Fruit fly (Drosophila melanogaster): Measurements from ENCODE around the gene Galk.

The Galk gene

dm6 chr3L:9028057-9028456 lies 42.2 kb upstream of the Galk start (continued):
- no peak for TF ChIP-seq Scr (GFP tag; IDR thresholded peaks at IDR 0.05; ENCODE audit: partially characterized antibody)
- TF ChIP-seq Taf1 (GFP tag; IDR thresholded peaks at IDR 0.05) = no peak
- TF ChIP-seq CG33557 (GFP tag; optimal IDR thresholded peaks at IDR 0.05) = peak; percentile 55
- no peak for TF ChIP-seq insv (GFP tag; optimal IDR thresholded peaks at IDR 0.05)
- TF ChIP-seq CG3847 (GFP tag; IDR thresholded peaks at IDR 0.05) = no peak
- TF ChIP-seq Atf-2 (GFP tag; optimal IDR thresholded peaks at IDR 0.05) = peak; percentile 44
- TF ChIP-seq CG4730 (GFP tag; IDR thresholded peaks at IDR 0.05) = no peak
- peak; percentile 72 for TF ChIP-seq CG10959 (GFP tag; IDR thresholded peaks at IDR 0.05)
- TF ChIP-seq CG4707 (GFP tag; optimal IDR thresholded peaks at IDR 0.05) = no peak
- TF ChIP-seq CG32767 (GFP tag; IDR thresholded peaks at IDR 0.05) = no peak
- no peak for TF ChIP-seq nom (GFP tag; optimal IDR thresholded peaks at IDR 0.05)
- TF ChIP-seq rib (GFP tag; IDR thresholded peaks at IDR 0.05) = no peak
- TF ChIP-seq knrl (GFP tag; IDR thresholded peaks at IDR 0.05; ENCODE audit: partially characterized antibody) = no peak
- TF ChIP-seq CG7745 (tag; optimal IDR thresholded peaks at IDR 0.05) = no peak
- TF ChIP-seq Fer1 (GFP tag; optimal IDR thresholded peaks at IDR 0.05) = no peak
- no peak for TF ChIP-seq CG8478 (optimal IDR thresholded peaks at IDR 0.05)
- TF ChIP-seq usp (GFP tag; optimal IDR thresholded peaks at IDR 0.05) = no peak
- TF ChIP-seq CG15073 (GFP tag; optimal IDR thresholded peaks at IDR 0.05) = no peak
- TF ChIP-seq Spps (tag; optimal IDR thresholded peaks at IDR 0.05) = peak; percentile 26
- TF ChIP-seq CG16779 (GFP tag; IDR thresholded peaks at IDR 0.05) = no peak
- peak; percentile 68; the same call in 1 of the 2 replicates for TF ChIP-seq Xrp1 (GFP tag; IDR thresholded peaks at IDR 0.05)
- no peak for TF ChIP-seq mirr (GFP tag; optimal IDR thresholded peaks at IDR 0.05)
- TF ChIP-seq pb (GFP tag; optimal IDR thresholded peaks at IDR 0.05) = no peak
- TF ChIP-seq ERR (GFP tag; optimal IDR thresholded peaks at IDR 0.05) = no peak
- no peak for TF ChIP-seq Hey (tag; optimal IDR thresholded peaks at IDR 0.05)
- no peak for TF ChIP-seq ind (GFP tag; optimal IDR thresholded peaks at IDR 0.05)
- peak; percentile 59 for TF ChIP-seq phol (tag; optimal IDR thresholded peaks at IDR 0.05)
- no peak for TF ChIP-seq Mad (GFP tag; optimal IDR thresholded peaks at IDR 0.05)
- TF ChIP-seq B-H1 (GFP tag; IDR thresholded peaks at IDR 0.05) = no peak
- TF ChIP-seq CG18476 (GFP tag; optimal IDR thresholded peaks at IDR 0.05) = peak; percentile 26
- TF ChIP-seq ac (GFP tag; optimal IDR thresholded peaks at IDR 0.05) = peak; percentile 0
- TF ChIP-seq al (GFP tag; IDR thresholded peaks at IDR 0.05) = no peak
- peak; percentile 28 for TF ChIP-seq Hr3 (GFP tag; optimal IDR thresholded peaks at IDR 0.05)
- TF ChIP-seq h (optimal IDR thresholded peaks at IDR 0.05) = no peak
- TF ChIP-seq seq (GFP tag; IDR thresholded peaks at IDR 0.05) = no peak
- no peak for TF ChIP-seq Jarid2 (GFP tag; optimal IDR thresholded peaks at IDR 0.05)
- no peak for TF ChIP-seq CG1647 (GFP tag; optimal IDR thresholded peaks at IDR 0.05)
- TF ChIP-seq abd-A (tag; optimal IDR thresholded peaks at IDR 0.05) = no peak
- TF ChIP-seq jing (GFP tag; optimal IDR thresholded peaks at IDR 0.05) = peak; percentile 12
- TF ChIP-seq Hr51 (GFP tag; optimal IDR thresholded peaks at IDR 0.05) = peak in 1 of 2 experiments; percentile 27
- no peak for TF ChIP-seq gcm (GFP tag; optimal IDR thresholded peaks at IDR 0.05)
- TF ChIP-seq sna (GFP tag; IDR thresholded peaks at IDR 0.05; ENCODE audit: partially characterized antibody) = no peak
- no peak for TF ChIP-seq CG14050 (GFP tag; IDR thresholded peaks at IDR 0.05)
- TF ChIP-seq pho (GFP tag; optimal IDR thresholded peaks at IDR 0.05) = no peak
- TF ChIP-seq CG3281 (GFP tag; optimal IDR thresholded peaks at IDR 0.05) = no peak
- TF ChIP-seq zfh2 (GFP tag; optimal IDR thresholded peaks at IDR 0.05) = no peak
- TF ChIP-seq CG18599 (GFP tag; optimal IDR thresholded peaks at IDR 0.05) = no peak
- no peak for TF ChIP-seq HmgZ (tag; optimal IDR thresholded peaks at IDR 0.05)
- TF ChIP-seq Dp (GFP tag; optimal IDR thresholded peaks at IDR 0.05) = no peak
- TF ChIP-seq slou (GFP tag; optimal IDR thresholded peaks at IDR 0.05) = no peak
- TF ChIP-seq tx (GFP tag; optimal IDR thresholded peaks at IDR 0.05) = no peak
- TF ChIP-seq CG5180 (GFP tag; optimal IDR thresholded peaks at IDR 0.05) = no peak
